Worm (Caenorhabditis elegans): Measurements from ENCODE around the gene R02F2.10.

DNA sequence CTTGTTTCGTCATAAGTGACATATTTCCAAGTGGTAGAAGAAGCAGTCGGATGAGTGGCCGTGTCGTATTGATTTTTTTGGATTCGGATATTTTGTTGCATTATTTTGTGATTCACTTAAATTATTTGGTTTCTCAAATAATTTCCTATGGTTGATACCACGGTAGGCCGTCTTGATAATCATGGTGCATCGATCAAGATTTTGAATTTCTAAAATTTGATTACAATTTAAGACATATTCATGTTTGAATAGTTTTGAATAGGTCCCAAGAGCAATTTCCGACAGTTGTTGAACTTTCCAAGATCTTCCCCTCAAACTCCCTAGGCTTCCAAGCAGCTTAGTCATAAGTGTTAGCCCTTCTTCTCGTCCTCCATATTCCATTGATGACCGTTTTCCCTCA is 43.8 kb downstream of the R02F2.10 start, which contains the start of gene D1044.4:
- TF ChIP-seq lin-15B (tag; optimal IDR thresholded peaks at IDR 0.05) (no peak), ceh-16 (tag; optimal IDR thresholded peaks at IDR 0.05) (no peak), ztf-11 (tag; optimal IDR thresholded peaks at IDR 0.05) (no peak), zag-1 (tag; optimal IDR thresholded peaks at IDR 0.05) (no peak), unc-62 (GFP tag; optimal IDR thresholded peaks at IDR 0.05) (no peak), sea-2 (GFP tag; optimal IDR thresholded peaks at IDR 0.05) (no peak), nhr-25 (tag; optimal IDR thresholded peaks at IDR 0.05) (no peak), fkh-10 (GFP tag; optimal IDR thresholded peaks at IDR 0.05) (no peak), fos-1 (tag; optimal IDR thresholded peaks at IDR 0.05) (no peak), nhr-237 (tag; optimal IDR thresholded peaks at IDR 0.05) (no peak)
